Worm (Caenorhabditis elegans) whole organism, mixed stage, embryonic: ENCODE measurements around the gene tbb-4.

Source experiments
- M03D4.4 ChIP-seq: sonication (generic microtip); optimal IDR thresholded peaks from 2 replicates; lab custom pipeline; 2017; ENCODE audit warnings: mild to moderate bottlenecking, missing genetic modification characterization, missing compliant biosample characterization
- lin-13 ChIP-seq: fragments of 150-350 bp; optimal IDR thresholded peaks from 2 replicates; lab custom pipeline; 2014; ENCODE audit warnings: missing biosample characterization, missing genetic modification characterization
- mls-2 ChIP-seq: sonication (generic microtip); optimal IDR thresholded peaks from 2 replicates; lab custom pipeline; 2016; ENCODE audit warnings: mild to moderate bottlenecking, missing genetic modification characterization, moderate library complexity, missing compliant biosample characterization
- nhr-12 ChIP-seq: fragments of 150-350 bp; optimal IDR thresholded peaks from 2 replicates; lab custom pipeline; 2014; ENCODE audit warnings: missing biosample characterization, missing genetic modification characterization
- nhr-2 ChIP-seq: fragments of 150-350 bp; optimal IDR thresholded peaks from 2 replicates; lab custom pipeline; 2014; ENCODE audit warnings: missing biosample characterization, missing genetic modification characterization
- nhr-237 ChIP-seq: fragments of 150-350 bp; optimal IDR thresholded peaks from 2 replicates; lab custom pipeline; 2014; ENCODE audit warnings: missing biosample characterization, missing genetic modification characterization
- nhr-28 ChIP-seq: fragments of 150-350 bp; optimal IDR thresholded peaks from 2 replicates; lab custom pipeline; 2014; ENCODE audit warnings: missing biosample characterization, missing genetic modification characterization
- pha-4 ChIP-seq: fragments of 150-350 bp; optimal IDR thresholded peaks from 2 replicates; lab custom pipeline; 2018; ENCODE audit warnings: missing biosample characterization, missing genetic modification reagents, missing genetic modification characterization
- snpc-4 ChIP-seq: fragments of 150-350 bp; optimal IDR thresholded peaks from 2 replicates; lab custom pipeline; 2014; ENCODE audit warnings: missing biosample characterization, missing genetic modification characterization
- unc-39 ChIP-seq: fragments of 150-350 bp; optimal IDR thresholded peaks from 2 replicates; lab custom pipeline; 2014; ENCODE audit warnings: missing biosample characterization, missing genetic modification characterization
- unc-62 ChIP-seq: fragments of 150-350 bp; optimal IDR thresholded peaks from 2 replicates; lab custom pipeline; 2014; ENCODE audit warnings: missing biosample characterization, missing genetic modification reagents, missing genetic modification characterization
- zip-8 ChIP-seq: fragments of 150-350 bp; optimal IDR thresholded peaks from 2 replicates; lab custom pipeline; 2014; ENCODE audit warnings: missing biosample characterization, missing genetic modification characterization
- ztf-11 ChIP-seq: fragments of 150-350 bp; optimal IDR thresholded peaks from 2 replicates; lab custom pipeline; 2014; ENCODE audit warnings: missing biosample characterization, missing genetic modification characterization

DNA sequence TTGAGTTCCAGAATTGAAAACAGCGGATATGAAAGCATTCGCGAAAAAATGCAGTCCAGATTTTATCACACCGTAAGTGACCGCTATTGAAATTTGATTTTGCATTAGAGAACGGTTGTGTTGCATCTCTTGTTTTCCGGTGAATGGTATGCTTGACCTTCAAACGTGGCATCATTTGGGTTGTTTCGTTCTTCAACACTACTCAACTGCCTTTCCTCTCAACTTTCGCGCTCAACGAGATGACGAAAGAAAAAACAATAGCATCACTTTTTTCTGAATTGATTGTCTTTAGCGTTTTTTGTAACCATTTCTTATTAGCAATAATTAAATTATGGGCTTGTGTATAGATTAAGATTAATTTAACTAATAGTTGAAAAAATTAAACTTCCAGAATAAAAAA is 34.2 kb downstream of the tbb-4 start:
- TF ChIP-seq pha-4 (tag; lab: Kevin White, UChicago) (no peak), snpc-4 (tag; lab: Kevin White, UChicago) (no peak), lin-13 (no peak), mls-2 (tag; lab: Kevin White, UChicago) (no peak), ztf-11 (tag; lab: Kevin White, UChicago) (no peak), unc-39 (no peak), unc-62 (GFP tag; lab: Kevin White, UChicago) (no peak), M03D4.4 (tag; lab: Kevin White, UChicago) (no peak), zip-8 (tag; lab: Kevin White, UChicago) (no peak), nhr-12 (tag; lab: Kevin White, UChicago) (no peak), nhr-2 (tag; lab: Kevin White, UChicago) (no peak), nhr-28 (no peak), nhr-237 (tag; lab: Kevin White, UChicago) (no peak)
